Worm (Caenorhabditis elegans) whole organism, young adult: ENCODE data around the gene F29F11.20.

ENCODE experiments used
- B0035.1 ChIP-seq: sonication (generic microtip); optimal IDR thresholded peaks from 2 replicates; lab custom pipeline; 2016; ENCODE audit warnings: missing genetic modification characterization, mild to moderate bottlenecking, missing compliant biosample characterization, missing genotype, missing genetic modification reagents
- F10E7.11 ChIP-seq: sonication (generic microtip); optimal IDR thresholded peaks from 2 replicates; lab custom pipeline; 2017; ENCODE audit warnings: mild to moderate bottlenecking, missing genetic modification characterization, moderate library complexity, missing compliant biosample characterization
- F52B5.7 ChIP-seq: sonication (generic microtip); optimal IDR thresholded peaks from 2 replicates; lab custom pipeline; 2016; ENCODE audit warnings: mild to moderate bottlenecking, missing genetic modification characterization, missing compliant biosample characterization
- F55B11.4 ChIP-seq: sonication (generic microtip); optimal IDR thresholded peaks from 2 replicates; lab custom pipeline; 2016; ENCODE audit warnings: missing compliant biosample characterization, missing genetic modification characterization, borderline replicate concordance; ENCODE audit not compliant: insufficient read depth
- F57A8.1 ChIP-seq: fragments of 200-800 bp; sonication (Bioruptor generic); optimal IDR thresholded peaks from 2 replicates; lab custom pipeline; 2018; ENCODE audit warnings: mild to moderate bottlenecking, missing genetic modification characterization, moderate library complexity, missing compliant biosample characterization
- F57C9.4 ChIP-seq: sonication (generic microtip); optimal IDR thresholded peaks from 2 replicates; lab custom pipeline; 2017; ENCODE audit warnings: mild to moderate bottlenecking, missing genetic modification characterization, missing compliant biosample characterization
- K11D2.4 ChIP-seq: fragments of 200-800 bp; sonication (Bioruptor generic); IDR thresholded peaks from 2 replicates; pipeline ENCODE4 v1.3.6; 2022; ENCODE audit warnings: missing genetic modification reagents, missing genetic modification characterization, missing compliant biosample characterization
- K12H6.12 ChIP-seq: fragments of 200-800 bp; sonication (Bioruptor generic); optimal IDR thresholded peaks from 2 replicates; lab custom pipeline; 2018; ENCODE audit warnings: mild to moderate bottlenecking, missing genetic modification characterization, missing compliant biosample characterization
- T26A5.8 ChIP-seq: sonication (generic microtip); optimal IDR thresholded peaks from 2 replicates; lab custom pipeline; 2016; ENCODE audit warnings: missing genetic modification characterization, missing compliant biosample characterization
- Y53G8AR.9 ChIP-seq: fragments of 200-800 bp; sonication (Bioruptor generic); conservative IDR thresholded peaks from 2 replicates; pipeline ENCODE4 v1.3.6; 2022; ENCODE audit warnings: missing genetic modification reagents, missing genetic modification characterization, missing compliant biosample characterization
- Y56A3A.18 ChIP-seq: fragments of 200-800 bp; sonication (Bioruptor generic); IDR thresholded peaks from 2 replicates; pipeline ENCODE4 v1.3.6; 2022; ENCODE audit warnings: missing genetic modification reagents, missing genetic modification characterization, missing compliant biosample characterization
- Y95B8A.8 ChIP-seq: fragments of 200-800 bp; sonication (Bioruptor generic); IDR thresholded peaks from 2 replicates; pipeline ENCODE4 v1.3.6; 2022; ENCODE audit warnings: missing genetic modification reagents, missing genetic modification characterization, missing compliant biosample characterization
- athp-1 ChIP-seq: sonication (generic microtip); optimal IDR thresholded peaks from 2 replicates; lab custom pipeline; 2017; ENCODE audit warnings: mild to moderate bottlenecking, missing genetic modification characterization, missing compliant biosample characterization
- cebp-1 ChIP-seq, 2 experiments: fragments of 200-800 bp in 1 of 2; sonication (Bioruptor generic) in 1 of 2; sonication (generic microtip) in 1 of 2; IDR thresholded peaks in 1 of 2; optimal IDR thresholded peaks in 1 of 2; 2 replicates each; pipeline versions ENCODE4 v1.3.6 to Lab custom; 2017 to 2022; ENCODE audit warnings: missing compliant biosample characterization in 2 of 2, missing genetic modification characterization in 2 of 2, mild to moderate bottlenecking in 1 of 2, missing genetic modification reagents in 1 of 2, moderate library complexity in 1 of 2
- dox-1 ChIP-seq: fragments of 200-800 bp; sonication (Bioruptor generic); IDR thresholded peaks from 2 replicates; pipeline ENCODE4 v1.3.6; 2022; ENCODE audit warnings: missing genetic modification reagents, missing genetic modification characterization, missing compliant biosample characterization
- dpff-1 ChIP-seq: sonication (generic microtip); optimal IDR thresholded peaks from 2 replicates; lab custom pipeline; 2017; ENCODE audit warnings: mild to moderate bottlenecking, missing genetic modification characterization, missing compliant biosample characterization
- efl-1 ChIP-seq: fragments of 150-350 bp; optimal IDR thresholded peaks from 2 replicates; lab custom pipeline; 2014; ENCODE audit warnings: missing biosample characterization, missing genetic modification reagents, missing genetic modification characterization
- egrh-3 ChIP-seq: fragments of 200-800 bp; sonication (Bioruptor generic); IDR thresholded peaks from 2 replicates; pipeline ENCODE4 v1.3.6; 2022; ENCODE audit warnings: missing genetic modification reagents, missing genetic modification characterization, missing compliant biosample characterization
- ekl-4 ChIP-seq: fragments of 200-800 bp; sonication (Bioruptor generic); IDR thresholded peaks from 2 replicates; pipeline ENCODE4 v1.3.6; 2022; ENCODE audit warnings: missing genetic modification reagents, missing genetic modification characterization, missing compliant biosample characterization
- ets-4 ChIP-seq: fragments of 200-800 bp; sonication (Bioruptor generic); optimal IDR thresholded peaks from 2 replicates; lab custom pipeline; 2018; ENCODE audit warnings: mild to moderate bottlenecking, missing genetic modification characterization, missing compliant biosample characterization
- hsf-1 ChIP-seq: fragments of 200-800 bp; sonication (Bioruptor generic); IDR thresholded peaks from 2 replicates; pipeline ENCODE4 v1.3.6; 2022; ENCODE audit warnings: missing genetic modification reagents, missing genetic modification characterization, missing compliant biosample characterization
- lag-1 ChIP-seq: fragments of 200-800 bp; sonication (Bioruptor generic); IDR thresholded peaks from 2 replicates; pipeline ENCODE4 v1.3.6; 2022; ENCODE audit warnings: missing genetic modification reagents, missing genetic modification characterization, missing compliant biosample characterization
- lin-40 ChIP-seq: sonication (generic microtip); optimal IDR thresholded peaks from 2 replicates; lab custom pipeline; 2016; ENCODE audit warnings: missing genetic modification characterization, mild to moderate bottlenecking, missing compliant biosample characterization, missing genotype, missing genetic modification reagents
- lsl-1 ChIP-seq: fragments of 200-800 bp; sonication (Bioruptor generic); optimal IDR thresholded peaks from 2 replicates; lab custom pipeline; 2018; ENCODE audit warnings: mild to moderate bottlenecking, missing genetic modification characterization, moderate library complexity, missing compliant biosample characterization
- nfya-1 ChIP-seq: sonication (generic microtip); optimal IDR thresholded peaks from 2 replicates; lab custom pipeline; 2017; ENCODE audit warnings: antibody characterized with exemption, missing compliant biosample characterization, missing genetic modification characterization, borderline replicate concordance; ENCODE audit not compliant: insufficient read depth
- nhr-120 ChIP-seq: fragments of 200-800 bp; sonication (Bioruptor generic); IDR thresholded peaks from 2 replicates; pipeline ENCODE4 v1.3.6; 2022; ENCODE audit warnings: missing genetic modification characterization, missing compliant biosample characterization
- nhr-179 ChIP-seq: sonication (generic microtip); optimal IDR thresholded peaks from 2 replicates; lab custom pipeline; 2016; ENCODE audit warnings: mild to moderate bottlenecking, missing genetic modification characterization, missing compliant biosample characterization
- nhr-80 ChIP-seq: sonication (generic microtip); optimal IDR thresholded peaks from 2 replicates; lab custom pipeline; 2016; ENCODE audit warnings: missing genetic modification characterization, missing compliant biosample characterization
- sdz-38 ChIP-seq: sonication (generic microtip); optimal IDR thresholded peaks from 2 replicates; lab custom pipeline; 2016; ENCODE audit warnings: missing genotype, missing genetic modification characterization, missing compliant biosample characterization
- sea-2 ChIP-seq: fragments of 200-800 bp; sonication (Bioruptor generic); IDR thresholded peaks from 2 replicates; pipeline ENCODE4 v1.3.6; 2022; ENCODE audit warnings: missing genetic modification characterization, missing compliant biosample characterization
- snpc-1.1 ChIP-seq: sonication (generic microtip); optimal IDR thresholded peaks from 2 replicates; lab custom pipeline; 2017; ENCODE audit warnings: missing genetic modification characterization, mild to moderate bottlenecking, missing compliant biosample characterization, antibody characterized with exemption, moderate library complexity, missing genotype, missing genetic modification reagents; ENCODE audit not compliant: insufficient read depth
- snpc-1.3 ChIP-seq: sonication (generic microtip); optimal IDR thresholded peaks from 2 replicates; lab custom pipeline; 2017; ENCODE audit warnings: missing genetic modification characterization, mild to moderate bottlenecking, missing compliant biosample characterization, antibody characterized with exemption, moderate library complexity, missing genotype, missing genetic modification reagents; ENCODE audit not compliant: insufficient read depth
- snpc-3.4 ChIP-seq: sonication (generic microtip); optimal IDR thresholded peaks from 2 replicates; lab custom pipeline; 2017; ENCODE audit warnings: missing genetic modification characterization, mild to moderate bottlenecking, missing compliant biosample characterization, antibody characterized with exemption, moderate library complexity, missing genotype, missing genetic modification reagents
- somi-1 ChIP-seq: fragments of 200-800 bp; sonication (Bioruptor generic); optimal IDR thresholded peaks from 2 replicates; lab custom pipeline; 2018; ENCODE audit warnings: mild to moderate bottlenecking, missing genetic modification characterization, missing compliant biosample characterization
- sptf-2 ChIP-seq: fragments of 200-800 bp; sonication (Bioruptor generic); optimal IDR thresholded peaks from 2 replicates; lab custom pipeline; 2018; ENCODE audit warnings: mild to moderate bottlenecking, missing genetic modification characterization, missing compliant biosample characterization
- tbp1 ChIP-seq: fragments of 200-800 bp; sonication (Bioruptor generic); optimal IDR thresholded peaks from 2 replicates; lab custom pipeline; 2018; ENCODE audit warnings: mild to moderate bottlenecking, missing genetic modification characterization, missing compliant biosample characterization
- xnd-1 ChIP-seq: sonication (generic microtip); optimal IDR thresholded peaks from 2 replicates; lab custom pipeline; 2016; ENCODE audit warnings: missing genotype, missing genetic modification reagents, missing genetic modification characterization, missing compliant biosample characterization
- ztf-6 ChIP-seq: fragments of 200-800 bp; sonication (Bioruptor generic); IDR thresholded peaks from 2 replicates; pipeline ENCODE4 v1.3.6; 2022; ENCODE audit warnings: missing genetic modification reagents, missing genetic modification characterization, missing compliant biosample characterization

Gene F29F11.20

DNA sequence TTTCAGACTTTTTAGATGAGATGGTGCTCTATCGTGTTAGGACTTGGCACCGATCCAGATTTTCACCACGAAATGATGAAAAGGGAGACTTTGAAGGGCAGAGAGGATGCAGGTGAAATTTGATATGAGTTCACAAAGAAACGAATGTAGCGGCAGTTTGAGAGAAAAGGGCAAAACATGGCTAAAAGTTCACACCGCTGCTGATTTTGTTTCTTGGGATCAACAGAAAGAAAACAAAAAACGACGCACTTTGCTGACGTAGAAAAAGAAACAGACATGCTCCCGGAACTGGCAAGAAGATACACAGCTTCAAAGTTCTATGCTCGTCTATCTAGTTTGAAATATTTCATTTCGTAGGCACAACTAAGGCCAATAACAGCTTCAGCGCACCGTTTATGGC is 35.9 kb downstream of the F29F11.20 start:
- TF ChIP-seq F57C9.4 (tag; lab: Kevin White, UChicago): no peak
- TF ChIP-seq F57A8.1: no peak
- TF ChIP-seq ztf-6 (GFP tag; lab: Robert Waterston, UW): no peak
- no peak for TF ChIP-seq snpc-1.1 (tag; lab: Kevin White, UChicago)
- TF ChIP-seq sdz-38 (tag; lab: Kevin White, UChicago): no peak
- no peak for TF ChIP-seq F55B11.4 (tag; lab: Kevin White, UChicago)
- no peak for TF ChIP-seq cebp-1 (GFP tag; IDR thresholded peaks at IDR 0.05; lab: Robert Waterston, UW)
- no peak for TF ChIP-seq cebp-1 (tag; optimal IDR thresholded peaks at IDR 0.05; lab: Kevin White, UChicago)

DNA sequence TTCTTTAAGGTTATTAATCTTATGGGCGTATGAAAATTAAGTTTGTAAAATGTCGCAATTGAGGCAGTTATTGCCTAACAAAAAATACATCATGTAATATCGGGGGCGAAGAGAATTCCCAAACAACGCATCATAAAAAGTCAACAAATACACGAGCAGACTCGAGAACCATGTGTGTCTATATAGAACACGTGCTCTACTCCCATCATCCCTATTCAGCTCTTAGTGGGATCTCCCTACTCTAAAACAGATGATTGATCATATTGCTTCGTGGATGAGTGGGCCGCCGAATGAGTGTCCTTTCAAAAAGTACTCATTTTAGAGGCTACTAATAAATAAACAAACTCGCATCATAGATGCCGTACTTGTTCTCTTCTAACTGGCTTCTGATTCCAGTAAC is 36.8 kb downstream of the F29F11.20 start:
- TF ChIP-seq Y56A3A.18 (no peak), lsl-1 (GFP tag; lab: Kevin White, UChicago) (no peak), athp-1 (tag; lab: Kevin White, UChicago) (no peak), B0035.1 (tag; lab: Kevin White, UChicago) (no peak), sptf-2 (GFP tag; lab: Kevin White, UChicago) (no peak)

DNA sequence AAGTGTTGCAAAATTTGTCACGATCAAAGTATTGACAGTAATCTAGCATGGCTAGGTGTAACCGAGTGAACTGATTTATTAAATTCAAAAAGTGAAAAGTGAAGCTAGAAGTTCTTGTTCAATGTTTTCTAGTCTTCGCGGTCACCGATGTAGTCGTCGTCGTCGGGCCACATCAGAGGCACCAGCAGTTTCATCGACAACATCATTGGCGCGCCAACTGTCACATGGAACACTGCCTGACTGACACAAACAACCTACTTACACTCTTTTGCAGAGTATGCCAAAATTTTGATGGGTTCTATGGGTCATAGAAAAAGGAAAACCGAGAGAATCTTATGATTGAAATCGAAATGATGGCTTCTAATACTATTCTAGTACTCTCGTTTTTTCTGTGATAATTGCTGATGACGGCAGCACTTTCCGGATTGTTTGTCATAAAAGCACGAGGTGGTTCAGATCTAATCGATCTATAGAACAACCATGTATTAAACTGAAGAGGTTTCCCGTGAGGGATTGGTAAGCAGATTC is 37.8 kb downstream of the F29F11.20 start:
- 0 out of 2 replicates have a peak, but pooled peaks have one; percentile 10 for TF ChIP-seq cebp-1 (GFP tag; IDR thresholded peaks at IDR 0.05; lab: Robert Waterston, UW)
- TF ChIP-seq cebp-1 (tag; optimal IDR thresholded peaks at IDR 0.05; lab: Kevin White, UChicago): no peak
- no peak for TF ChIP-seq F52B5.7 (tag; lab: Kevin White, UChicago)
- no peak for TF ChIP-seq sea-2 (GFP tag; lab: Robert Waterston, UW)
- TF ChIP-seq ekl-4: 0 out of 2 replicates have a peak, but pooled peaks have one; percentile 9
- TF ChIP-seq nfya-1: no peak

DNA sequence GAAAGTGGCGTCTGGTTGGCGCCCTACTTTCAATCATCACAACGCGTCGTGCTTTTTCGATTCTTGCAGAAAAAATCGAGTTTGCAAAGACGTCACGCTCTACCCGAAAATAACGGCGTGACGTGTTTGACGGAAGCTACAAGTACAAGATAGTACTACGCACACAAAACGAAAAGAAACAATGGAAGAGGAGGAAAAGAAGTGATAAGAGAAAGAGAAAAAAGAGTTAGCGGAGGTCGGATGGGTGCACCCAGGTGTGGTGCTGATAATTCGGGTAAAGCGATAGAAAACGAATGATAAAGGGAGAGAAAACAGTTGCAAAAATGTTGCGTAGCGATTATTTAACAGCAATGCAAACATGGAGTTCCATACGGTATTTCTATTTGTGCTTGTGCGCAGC is 39.0 kb downstream of the F29F11.20 start:
- peak; percentile 86 for TF ChIP-seq nhr-80 (tag; lab: Kevin White, UChicago)
- no peak for TF ChIP-seq T26A5.8 (tag; lab: Kevin White, UChicago)

DNA sequence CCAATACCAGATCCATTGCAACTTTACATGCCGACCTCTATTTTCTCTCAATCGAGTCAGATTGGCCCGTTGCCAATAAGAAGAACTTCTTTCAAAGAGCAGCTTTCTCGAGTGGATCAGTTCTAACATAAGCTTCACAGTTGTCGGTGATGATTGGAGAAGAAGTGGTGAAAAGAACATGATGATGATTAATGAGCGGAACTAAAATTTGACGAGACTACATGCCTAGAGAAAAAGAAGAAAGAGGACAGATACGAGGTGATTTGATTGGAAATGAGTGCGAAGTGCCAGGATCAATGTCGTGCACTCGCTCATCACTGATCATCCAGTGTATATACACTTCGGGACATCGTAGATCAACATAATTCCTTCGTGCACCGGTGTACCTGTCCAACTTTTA is 40.0 kb downstream of the F29F11.20 start:
- TF ChIP-seq lag-1 (GFP tag; lab: Robert Waterston, UW) (no peak), Y53G8AR.9 (0 out of 2 replicates have a peak, but pooled peaks have one; percentile 19), K11D2.4 (0 out of 2 replicates have a peak, but pooled peaks have one; percentile 24), somi-1 (peak; percentile 26)

DNA sequence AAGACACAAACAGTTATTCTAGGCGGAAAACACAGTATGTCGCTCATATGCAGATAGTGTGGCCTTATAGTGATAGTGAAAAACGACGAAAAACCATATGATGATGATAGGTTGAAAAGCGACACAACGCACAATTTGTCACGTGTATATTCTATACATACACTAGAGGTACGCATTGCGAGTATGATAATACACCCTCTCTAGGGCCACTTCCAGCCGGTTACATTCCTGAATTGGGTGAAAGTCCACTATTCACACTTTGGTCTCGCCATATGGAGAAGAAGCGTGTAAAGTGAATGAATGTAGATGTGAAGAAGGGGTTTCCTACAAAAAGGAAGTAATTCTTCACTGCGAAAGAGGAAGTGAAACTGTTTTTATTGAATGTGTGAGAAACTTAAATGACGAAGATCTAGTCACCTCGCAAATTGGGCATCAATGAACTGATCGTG is 41.8 kb downstream of the F29F11.20 start:
- TF ChIP-seq lin-40 (tag; lab: Kevin White, UChicago) (peak; percentile 18), egrh-3 (GFP tag; lab: Robert Waterston, UW) (no peak), Y53G8AR.9 (no peak), nhr-80 (tag; lab: Kevin White, UChicago) (peak; percentile 84), snpc-1.3 (no peak), ets-4 (GFP tag; lab: Kevin White, UChicago) (peak; percentile 35), F10E7.11 (tag; lab: Kevin White, UChicago) (no peak), lag-1 (GFP tag; lab: Robert Waterston, UW) (no peak), xnd-1 (tag; lab: Kevin White, UChicago) (no peak), K12H6.12 (tag; lab: Kevin White, UChicago) (no peak), efl-1 (no peak), cebp-1 (GFP tag; IDR thresholded peaks at IDR 0.05; lab: Robert Waterston, UW) (no peak), cebp-1 (tag; optimal IDR thresholded peaks at IDR 0.05; lab: Kevin White, UChicago) (peak; percentile 38), nhr-179 (no peak), Y95B8A.8 (GFP tag; lab: Robert Waterston, UW) (no peak), tbp1 (peak; percentile 5), dox-1 (GFP tag; lab: Robert Waterston, UW) (peak; percentile 15; the same call in 1 of the 2 replicates), snpc-3.4 (no peak), dpff-1 (tag; lab: Kevin White, UChicago) (no peak), nhr-120 (GFP tag; lab: Robert Waterston, UW) (no peak), hsf-1 (no peak)
